Worm (Caenorhabditis elegans) whole organism, L3 larva: Measurements from ENCODE around the gene hrg-7.

Experiments used
- ZK546.5 ChIP-seq: sonication (generic microtip); optimal IDR thresholded peaks from 2 replicates; lab custom pipeline; 2017; ENCODE audit warnings: missing biosample characterization, missing genetic modification characterization
- ama-1 ChIP-seq: fragments of 150-350 bp; optimal IDR thresholded peaks from 2 replicates; lab custom pipeline; 2018
- ceh-16 ChIP-seq: sonication (generic microtip); optimal IDR thresholded peaks from 2 replicates; lab custom pipeline; 2017; ENCODE audit warnings: missing biosample characterization, missing genetic modification characterization
- ceh-9 ChIP-seq: sonication (generic microtip); optimal IDR thresholded peaks from 2 replicates; lab custom pipeline; 2018; ENCODE audit warnings: missing biosample characterization, missing genetic modification characterization
- elt-2 ChIP-seq: sonication (generic microtip); optimal IDR thresholded peaks from 2 replicates; lab custom pipeline; 2016; ENCODE audit warnings: missing genetic modification reagents, mild to moderate bottlenecking, missing genetic modification characterization, missing compliant biosample characterization
- fkh-10 ChIP-seq: sonication (generic microtip); optimal IDR thresholded peaks from 2 replicates; lab custom pipeline; 2017; ENCODE audit warnings: missing biosample characterization, missing genetic modification reagents, missing genetic modification characterization
- jun-1 ChIP-seq: fragments of 150-350 bp; optimal IDR thresholded peaks from 2 replicates; lab custom pipeline; 2014; ENCODE audit warnings: missing biosample characterization, missing genetic modification reagents, missing genetic modification characterization
- lin-39 ChIP-seq: fragments of 150-350 bp; optimal IDR thresholded peaks from 2 replicates; lab custom pipeline; 2018; ENCODE audit warnings: missing biosample characterization, missing genetic modification reagents, missing genetic modification characterization
- mdl-1 ChIP-seq: fragments of 150-350 bp; optimal IDR thresholded peaks from 2 replicates; lab custom pipeline; 2014; ENCODE audit warnings: missing biosample characterization, missing genetic modification characterization
- nhr-25 ChIP-seq: sonication (generic microtip); optimal IDR thresholded peaks from 2 replicates; lab custom pipeline; 2017; ENCODE audit warnings: missing biosample characterization, missing genetic modification characterization
- nhr-76 ChIP-seq: fragments of 150-350 bp; sonication (generic microtip); optimal IDR thresholded peaks from 5 replicates; lab custom pipeline; 2014; ENCODE audit warnings: missing biosample characterization, missing genetic modification characterization
- nhr-77 ChIP-seq: fragments of 150-350 bp; optimal IDR thresholded peaks from 2 replicates; lab custom pipeline; 2014; ENCODE audit warnings: missing biosample characterization, missing genetic modification characterization
- sea-2 ChIP-seq: fragments of 150-350 bp; sonication (generic microtip); optimal IDR thresholded peaks from 4 replicates; lab custom pipeline; 2014; ENCODE audit warnings: missing biosample characterization, missing genetic modification reagents, missing genetic modification characterization
- tbx-2 ChIP-seq: sonication (generic microtip); optimal IDR thresholded peaks from 2 replicates; lab custom pipeline; 2016; ENCODE audit warnings: mild to moderate bottlenecking, missing genetic modification characterization, missing compliant biosample characterization

- no peak for TF ChIP-seq tbx-2
- no peak for TF ChIP-seq nhr-76 (tag; lab: Kevin White, UChicago)
- TF ChIP-seq jun-1 (tag; lab: Kevin White, UChicago) = no peak
- no peak for TF ChIP-seq sea-2
- TF ChIP-seq elt-2 (tag; lab: Kevin White, UChicago) = no peak
- no peak for TF ChIP-seq ceh-16 (tag; lab: Kevin White, UChicago)
- no peak for TF ChIP-seq ZK546.5 (tag; lab: Kevin White, UChicago)
- no peak for TF ChIP-seq fkh-10 (GFP tag; lab: Kevin White, UChicago)
- TF ChIP-seq lin-39 (tag; lab: Kevin White, UChicago) = no peak
- no peak for TF ChIP-seq ceh-9 (tag; lab: Kevin White, UChicago)
- no peak for TF ChIP-seq nhr-77
- no peak for TF ChIP-seq ama-1 (lab: Kevin White, UChicago)
- TF ChIP-seq mdl-1 = no peak
- no peak for TF ChIP-seq nhr-25
These were observed 5.6 kb downstream of the hrg-7 start, which contains the start of gene C15C8.4 for ce11 chrV:12747431-12747830.
